Worm (Caenorhabditis elegans) whole organism, young adult: ENCODE results near the gene T28D9.11.
A peak's percentile ranks its signal among the peaks of the same experiment; 100 is the strongest.

Experiments
- F22D6.2 ChIP-seq: sonication (generic microtip); optimal IDR thresholded peaks from 2 replicates; lab custom pipeline; 2016; ENCODE audit warnings: mild to moderate bottlenecking, missing genetic modification characterization, missing compliant biosample characterization
- F39B2.1 ChIP-seq: fragments of 200-800 bp; sonication (Bioruptor generic); IDR thresholded peaks from 2 replicates; pipeline ENCODE4 v1.3.6; 2022; ENCODE audit warnings: missing genetic modification reagents, missing genetic modification characterization, missing compliant biosample characterization
- T26A5.8 ChIP-seq: sonication (generic microtip); optimal IDR thresholded peaks from 2 replicates; lab custom pipeline; 2016; ENCODE audit warnings: missing genetic modification characterization, missing compliant biosample characterization
- Y56A3A.18 ChIP-seq: fragments of 200-800 bp; sonication (Bioruptor generic); IDR thresholded peaks from 2 replicates; pipeline ENCODE4 v1.3.6; 2022; ENCODE audit warnings: missing genetic modification reagents, missing genetic modification characterization, missing compliant biosample characterization
- akir-1 ChIP-seq: fragments of 200-800 bp; sonication (Bioruptor generic); optimal IDR thresholded peaks from 2 replicates; lab custom pipeline; 2018; ENCODE audit warnings: mild to moderate bottlenecking, missing genetic modification characterization, moderate library complexity, missing compliant biosample characterization
- ama-1 ChIP-seq, 3 experiments: fragments of 150-350 bp in 1 of 3; sonication (generic microtip) in 2 of 3; optimal IDR thresholded peaks; 2 replicates each; lab custom pipeline; 2014 to 2018; ENCODE audit warnings: missing biosample characterization in 2 of 3, missing genetic modification characterization in 2 of 3, missing genetic modification reagents in 2 of 3
- aptf-3 ChIP-seq: fragments of 200-800 bp; sonication (Bioruptor generic); IDR thresholded peaks from 2 replicates; pipeline ENCODE4 v1.3.6; 2022; ENCODE audit warnings: missing genetic modification characterization, missing compliant biosample characterization
- atf-7 ChIP-seq: sonication (generic microtip); optimal IDR thresholded peaks from 2 replicates; lab custom pipeline; 2017; ENCODE audit warnings: mild to moderate bottlenecking, missing genetic modification characterization, missing compliant biosample characterization
- athp-1 ChIP-seq: sonication (generic microtip); optimal IDR thresholded peaks from 2 replicates; lab custom pipeline; 2017; ENCODE audit warnings: mild to moderate bottlenecking, missing genetic modification characterization, missing compliant biosample characterization
- attf-3 ChIP-seq: fragments of 200-800 bp; sonication (Bioruptor generic); conservative IDR thresholded peaks from 2 replicates; pipeline ENCODE4 v1.3.6; 2022; ENCODE audit warnings: missing genetic modification reagents, missing genetic modification characterization, missing compliant biosample characterization
- bed-1 ChIP-seq: fragments of 200-800 bp; sonication (Bioruptor generic); IDR thresholded peaks from 2 replicates; pipeline ENCODE4 v1.3.6; 2022; ENCODE audit warnings: missing genetic modification reagents, missing genetic modification characterization, missing compliant biosample characterization
- bed-2 ChIP-seq: fragments of 200-800 bp; sonication (Bioruptor generic); IDR thresholded peaks from 2 replicates; pipeline ENCODE4 v1.3.6; 2022; ENCODE audit warnings: missing genetic modification reagents, missing genetic modification characterization, missing compliant biosample characterization
- ceh-91 ChIP-seq: fragments of 200-800 bp; sonication (Bioruptor generic); IDR thresholded peaks from 2 replicates; pipeline ENCODE4 v1.3.6; 2022; ENCODE audit warnings: missing genetic modification reagents, missing genetic modification characterization, missing compliant biosample characterization
- egl-44 ChIP-seq: fragments of 200-800 bp; sonication (Bioruptor generic); IDR thresholded peaks from 2 replicates; pipeline ENCODE4 v1.3.6; 2022; ENCODE audit warnings: missing genetic modification reagents, missing genetic modification characterization, missing compliant biosample characterization
- him-1 ChIP-seq: sonication (generic microtip); optimal IDR thresholded peaks from 2 replicates; lab custom pipeline; 2016; ENCODE audit warnings: missing genotype, missing genetic modification reagents, missing genetic modification characterization, missing compliant biosample characterization
- hmg-1.2 ChIP-seq: fragments of 200-800 bp; sonication (Bioruptor generic); IDR thresholded peaks from 2 replicates; pipeline ENCODE4 v1.3.6; 2022; ENCODE audit warnings: missing genetic modification reagents, missing genetic modification characterization, missing compliant biosample characterization
- let-526 ChIP-seq: fragments of 200-800 bp; sonication (Bioruptor generic); IDR thresholded peaks from 2 replicates; pipeline ENCODE4 v1.3.6; 2022; ENCODE audit warnings: missing genetic modification reagents, missing genetic modification characterization, missing compliant biosample characterization
- lsy-27 ChIP-seq: sonication (generic microtip); optimal IDR thresholded peaks from 2 replicates; lab custom pipeline; 2017; ENCODE audit warnings: missing genetic modification characterization, mild to moderate bottlenecking, missing compliant biosample characterization, antibody characterized with exemption, missing genotype, borderline replicate concordance; ENCODE audit not compliant: insufficient read depth
- madf-8 ChIP-seq: fragments of 200-800 bp; sonication (Bioruptor generic); conservative IDR thresholded peaks from 2 replicates; pipeline ENCODE4 v1.3.6; 2022; ENCODE audit warnings: missing genetic modification reagents, missing genetic modification characterization, missing compliant biosample characterization
- mel-28 ChIP-seq: sonication (generic microtip); optimal IDR thresholded peaks from 2 replicates; lab custom pipeline; 2016; ENCODE audit warnings: borderline replicate concordance, mild to moderate bottlenecking, missing genetic modification characterization, missing compliant biosample characterization
- mxl-1 ChIP-seq: sonication (generic microtip); optimal IDR thresholded peaks from 2 replicates; lab custom pipeline; 2016; ENCODE audit warnings: missing genetic modification characterization, missing compliant biosample characterization
- nhr-120 ChIP-seq: fragments of 200-800 bp; sonication (Bioruptor generic); IDR thresholded peaks from 2 replicates; pipeline ENCODE4 v1.3.6; 2022; ENCODE audit warnings: missing genetic modification characterization, missing compliant biosample characterization
- nhr-27 ChIP-seq: fragments of 200-800 bp; sonication (Bioruptor generic); optimal IDR thresholded peaks from 2 replicates; lab custom pipeline; 2018; ENCODE audit warnings: mild to moderate bottlenecking, missing genetic modification characterization, moderate library complexity, missing compliant biosample characterization
- nhr-80 ChIP-seq: sonication (generic microtip); optimal IDR thresholded peaks from 2 replicates; lab custom pipeline; 2016; ENCODE audit warnings: missing genetic modification characterization, missing compliant biosample characterization
- pbrm-1 ChIP-seq: fragments of 200-800 bp; sonication (Bioruptor generic); IDR thresholded peaks from 2 replicates; pipeline ENCODE4 v1.3.6; 2022; ENCODE audit warnings: missing genetic modification reagents, missing genetic modification characterization, missing compliant biosample characterization
- rpc-1 ChIP-seq, 2 experiments: fragments of 150-350 bp in 1 of 2; sonication (generic microtip) in 1 of 2; optimal IDR thresholded peaks; 2 replicates each; lab custom pipeline; 2014 to 2018; ENCODE audit warnings: missing biosample characterization in 1 of 2, missing genetic modification characterization in 1 of 2, missing genetic modification reagents in 1 of 2, missing genotype in 1 of 2
- sdz-38 ChIP-seq: sonication (generic microtip); optimal IDR thresholded peaks from 2 replicates; lab custom pipeline; 2016; ENCODE audit warnings: missing genotype, missing genetic modification characterization, missing compliant biosample characterization
- snpc-3.4 ChIP-seq: sonication (generic microtip); optimal IDR thresholded peaks from 2 replicates; lab custom pipeline; 2017; ENCODE audit warnings: missing genetic modification characterization, mild to moderate bottlenecking, missing compliant biosample characterization, antibody characterized with exemption, moderate library complexity, missing genotype, missing genetic modification reagents
- sptf-2 ChIP-seq: fragments of 200-800 bp; sonication (Bioruptor generic); optimal IDR thresholded peaks from 2 replicates; lab custom pipeline; 2018; ENCODE audit warnings: mild to moderate bottlenecking, missing genetic modification characterization, missing compliant biosample characterization
- unc-130 ChIP-seq: sonication (generic microtip); optimal IDR thresholded peaks from 2 replicates; lab custom pipeline; 2016; ENCODE audit warnings: missing genetic modification reagents, missing genetic modification characterization, missing compliant biosample characterization
- ztf-26 ChIP-seq: sonication (generic microtip); optimal IDR thresholded peaks from 2 replicates; lab custom pipeline; 2017; ENCODE audit warnings: missing genetic modification characterization, missing compliant biosample characterization
- ztf-6 ChIP-seq: fragments of 200-800 bp; sonication (Bioruptor generic); IDR thresholded peaks from 2 replicates; pipeline ENCODE4 v1.3.6; 2022; ENCODE audit warnings: missing genetic modification reagents, missing genetic modification characterization, missing compliant biosample characterization

Gene T28D9.11

ce11 chrII:6453341-6453806 is 38.4 kb downstream of the T28D9.11 start, which contains the start of gene atg-16.2 (continued):
- TF ChIP-seq hmg-1.2: peak; percentile 19; the same call in 1 of the 2 replicates

- TF ChIP-seq mel-28 (tag; lab: Kevin White, UChicago) (no peak), pbrm-1 (no peak), ztf-26 (tag; lab: Kevin White, UChicago) (no peak), egl-44 (GFP tag; lab: Robert Waterston, UW) (no peak), ceh-91 (no peak), let-526 (GFP tag; lab: Robert Waterston, UW) (no peak), mxl-1 (tag; lab: Kevin White, UChicago) (no peak), T26A5.8 (no peak), nhr-27 (tag; lab: Kevin White, UChicago) (no peak)
These were observed 42.1 kb downstream of the T28D9.11 start, which contains the start of gene nhr-22 for ce11 chrII:6449656-6450055. TSS of gene nhr-22 (minus strand) at chrII:6449792.

ce11 chrII:6448656-6449055 is 43.1 kb downstream of the T28D9.11 start:
- TF ChIP-seq nhr-80 (tag; lab: Kevin White, UChicago) (peak; percentile 58), athp-1 (tag; lab: Kevin White, UChicago) (no peak)

- TF ChIP-seq snpc-3.4 (tag; lab: Kevin White, UChicago) (no peak), bed-2 (GFP tag; lab: Robert Waterston, UW) (no peak), ztf-6 (GFP tag; lab: Robert Waterston, UW) (no peak), mel-28 (tag; lab: Kevin White, UChicago) (no peak), F22D6.2 (tag; lab: Kevin White, UChicago) (no peak), mxl-1 (tag; lab: Kevin White, UChicago) (no peak), atf-7 (tag; lab: Kevin White, UChicago) (no peak), lsy-27 (tag; lab: Kevin White, UChicago) (no peak), unc-130 (GFP tag; lab: Kevin White, UChicago) (no peak), him-1 (no peak), sdz-38 (tag; lab: Kevin White, UChicago) (no peak), nhr-120 (GFP tag; lab: Robert Waterston, UW) (no peak), akir-1 (GFP tag; lab: Kevin White, UChicago) (no peak), ama-1 (optimal IDR thresholded peaks at IDR 0.05; lab: Kevin White, UChicago) (no peak), ama-1 (GFP tag; optimal IDR thresholded peaks at IDR 0.05; lab: Kevin White, UChicago) (no peak), rpc-1 (optimal IDR thresholded peaks at IDR 0.05; lab: Kevin White, UChicago) (no peak), rpc-1 (tag; optimal IDR thresholded peaks at IDR 0.05; lab: Kevin White, UChicago) (no peak), bed-1 (no peak), aptf-3 (GFP tag; lab: Robert Waterston, UW) (no peak), attf-3 (no peak), madf-8 (GFP tag; lab: Robert Waterston, UW) (no peak)
These were observed 43.6 kb downstream of the T28D9.11 start for ce11 chrII:6448189-6448588.

- TF ChIP-seq sptf-2 (no peak), F39B2.1 (no peak), Y56A3A.18 (no peak)
These were observed 48.1 kb downstream of the T28D9.11 start, which contains the start of gene K06A1.2 for ce11 chrII:6443710-6444109. TSS of gene K06A1.2 (plus strand) at chrII:6444010.
